Worm (Caenorhabditis elegans) whole organism, L2 larva: ENCODE results near the gene R07E5.11.

ENCODE experiments used
- R02D3.7 ChIP-seq: fragments of 150-350 bp; optimal IDR thresholded peaks from 2 replicates; lab custom pipeline; 2014; ENCODE audit warnings: missing biosample characterization, missing genetic modification characterization
- alr-1 ChIP-seq: fragments of 150-350 bp; optimal IDR thresholded peaks from 2 replicates; lab custom pipeline; 2014; ENCODE audit warnings: missing biosample characterization, missing genetic modification characterization
- ama-1 ChIP-seq: fragments of 150-350 bp; optimal IDR thresholded peaks from 2 replicates; lab custom pipeline; 2018; ENCODE audit warnings: inconsistent platforms
- elt-3 ChIP-seq: sonication (generic microtip); optimal IDR thresholded peaks from 2 replicates; lab custom pipeline; 2017; ENCODE audit warnings: missing biosample characterization, missing genetic modification characterization
- fos-1 ChIP-seq: fragments of 150-350 bp; optimal IDR thresholded peaks from 2 replicates; lab custom pipeline; 2014; ENCODE audit warnings: missing biosample characterization, missing genetic modification characterization
- gmeb-1 ChIP-seq: fragments of 150-350 bp; optimal IDR thresholded peaks from 2 replicates; lab custom pipeline; 2014; ENCODE audit warnings: missing biosample characterization, missing genetic modification characterization
- nhr-237 ChIP-seq: fragments of 150-350 bp; optimal IDR thresholded peaks from 2 replicates; lab custom pipeline; 2014; ENCODE audit warnings: missing biosample characterization, missing genetic modification characterization
- nhr-77 ChIP-seq: fragments of 150-350 bp; optimal IDR thresholded peaks from 2 replicates; lab custom pipeline; 2014; ENCODE audit warnings: missing biosample characterization, missing genetic modification characterization
- peb-1 ChIP-seq: fragments of 150-350 bp; optimal IDR thresholded peaks from 2 replicates; lab custom pipeline; 2014; ENCODE audit warnings: missing biosample characterization, missing genetic modification characterization
- snpc-4 ChIP-seq: fragments of 150-350 bp; optimal IDR thresholded peaks from 2 replicates; lab custom pipeline; 2014; ENCODE audit warnings: missing biosample characterization, missing genetic modification characterization
- unc-62 ChIP-seq: fragments of 150-350 bp; optimal IDR thresholded peaks from 2 replicates; lab custom pipeline; 2014; ENCODE audit warnings: missing biosample characterization, missing genetic modification reagents, missing genetic modification characterization
- ztf-11 ChIP-seq: sonication (generic microtip); optimal IDR thresholded peaks from 2 replicates; lab custom pipeline; 2017; ENCODE audit warnings: missing biosample characterization, missing genetic modification characterization
- ztf-4 ChIP-seq: fragments of 150-350 bp; optimal IDR thresholded peaks from 2 replicates; lab custom pipeline; 2014; ENCODE audit warnings: missing biosample characterization, missing genetic modification characterization

ce11 chrIII:4434294-4434781 lies 19.3 kb upstream of the R07E5.11 start, which contains the start of gene C28A5.1:
- TF ChIP-seq ztf-4 (tag; lab: Kevin White, UChicago) (no peak), peb-1 (tag; lab: Kevin White, UChicago) (no peak), fos-1 (tag; lab: Kevin White, UChicago) (no peak), snpc-4 (tag; lab: Kevin White, UChicago) (no peak), nhr-237 (no peak), gmeb-1 (tag; lab: Kevin White, UChicago) (no peak), ama-1 (lab: Kevin White, UChicago) (no peak), unc-62 (GFP tag; lab: Kevin White, UChicago) (no peak), alr-1 (tag; lab: Kevin White, UChicago) (no peak), nhr-77 (tag; lab: Kevin White, UChicago) (no peak), ztf-11 (tag; lab: Kevin White, UChicago) (no peak), elt-3 (tag; lab: Kevin White, UChicago) (no peak), R02D3.7 (tag; lab: Kevin White, UChicago) (no peak)
